Fruit fly (Drosophila melanogaster) whole organism, adult: ENCODE results near the gene CG12885.

Experiments used
- CG1620 ChIP-seq: fragments of 200-800 bp; sonication (Bioruptor generic); optimal IDR thresholded peaks from 2 replicates; lab custom pipeline; 2016; ENCODE audit warnings: missing biosample characterization, missing genetic modification characterization
- cnc ChIP-seq, 2 experiments: fragments of >200 bp; optimal IDR thresholded peaks; 2 replicates each; lab custom pipeline; 2017
- tj ChIP-seq: fragments of 200-800 bp; sonication (Bioruptor generic); optimal IDR thresholded peaks from 3 replicates; lab custom pipeline; 2017; ENCODE audit warnings: missing biosample characterization, mild to moderate bottlenecking, missing genetic modification characterization, moderate library complexity

DNA sequence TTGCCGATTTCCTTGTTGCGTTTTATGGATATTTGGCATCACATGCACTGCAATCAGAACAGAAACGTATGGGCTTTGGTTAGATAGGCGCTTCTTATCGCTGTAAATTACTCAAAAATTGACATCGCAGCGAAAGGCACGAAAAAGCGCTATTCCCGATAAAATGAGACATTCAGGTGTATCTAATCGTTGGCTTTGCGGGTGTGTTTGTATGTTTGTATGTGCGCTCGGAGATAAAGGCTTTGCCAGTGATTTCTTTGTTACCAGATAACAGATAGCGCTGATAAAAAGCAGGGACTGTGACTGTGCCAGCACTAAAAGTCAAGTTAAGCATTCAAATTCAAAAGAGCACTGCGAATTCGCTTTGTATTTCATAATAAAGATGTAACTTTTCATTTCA, 47.9 kb downstream of the CG12885 start:
- no peak for TF ChIP-seq tj (GFP tag; lab: Kevin White, UChicago)
- no peak for TF ChIP-seq CG1620 (GFP tag; lab: Kevin White, UChicago)
- TF ChIP-seq cnc (optimal IDR thresholded peaks at IDR 0.05; lab: Kevin White, UChicago), result no peak
